Fruit fly (Drosophila melanogaster): ENCODE results near the gene Mst84B.

The Mst84B gene

DNA sequence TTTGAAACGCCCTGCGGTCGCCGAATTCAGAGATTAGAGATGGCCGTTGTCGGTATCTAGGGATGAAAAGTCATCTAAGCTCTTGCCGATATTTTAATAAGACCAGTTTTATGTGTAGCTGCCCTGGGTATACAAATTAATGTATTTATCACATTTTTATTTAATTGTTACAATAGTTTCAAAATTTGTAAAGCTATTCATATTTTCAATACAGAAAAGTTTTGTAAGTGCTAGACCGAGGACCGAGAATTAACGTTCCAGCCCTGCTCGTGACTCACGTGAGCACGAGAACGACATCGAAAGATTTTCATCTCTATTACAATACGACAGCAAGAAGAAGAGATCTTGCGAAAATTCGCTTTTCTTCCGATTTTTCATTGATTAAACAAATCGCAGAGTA lies 5.1 kb downstream of the Mst84B start, which contains the start of the genes CG1105 and CG1965 (continued):
- TF ChIP-seq stwl (tag; optimal IDR thresholded peaks at IDR 0.05) (peak; percentile 82), CG10979 (tag; optimal IDR thresholded peaks at IDR 0.05) (peak; percentile 89), CG17612 (GFP tag; IDR thresholded peaks at IDR 0.05) (peak; percentile 72), sr (GFP tag; IDR thresholded peaks at IDR 0.05) (no peak; the same call in 2 of the 3 replicates), Kr (GFP tag; optimal IDR thresholded peaks at IDR 0.05) (no peak), Hmr (GFP tag; optimal IDR thresholded peaks at IDR 0.05) (peak; percentile 94), pros (GFP tag; optimal IDR thresholded peaks at IDR 0.05) (no peak), fd102C (GFP tag; optimal IDR thresholded peaks at IDR 0.05) (peak; percentile 63), Med (GFP tag) (peak; percentile 99), zen2 (GFP tag; IDR thresholded peaks at IDR 0.05; ENCODE audit: partially characterized antibody) (peak; percentile 93), sna (GFP tag; IDR thresholded peaks at IDR 0.05; ENCODE audit: partially characterized antibody) (peak; percentile 100), gsb-n (tag; optimal IDR thresholded peaks at IDR 0.05) (peak; percentile 79), CG6654 (GFP tag; optimal IDR thresholded peaks at IDR 0.05) (peak; percentile 63), Sry-β (GFP tag; optimal IDR thresholded peaks at IDR 0.05) (peak; percentile 58), CG3726 (GFP tag; IDR thresholded peaks at IDR 0.05) (peak; percentile 86; the same call in 2 of the 3 replicates), CG15696 (tag; optimal IDR thresholded peaks at IDR 0.05) (peak; percentile 96), eve (GFP tag; optimal IDR thresholded peaks at IDR 0.05) (peak in 1 of 2 experiments; percentile 69), Dll (GFP tag; IDR thresholded peaks at IDR 0.05; ENCODE audit: partially characterized antibody) (peak; percentile 100), CG2678 (tag; optimal IDR thresholded peaks at IDR 0.05) (peak; percentile 91), Fer2 (tag; optimal IDR thresholded peaks at IDR 0.05) (peak; percentile 85), pum (GFP tag; optimal IDR thresholded peaks at IDR 0.05) (peak; percentile 95), lab (GFP tag; optimal IDR thresholded peaks at IDR 0.05) (peak; percentile 92), ro (GFP tag; IDR thresholded peaks at IDR 0.05) (peak; percentile 79), Nf-YC (tag; optimal IDR thresholded peaks at IDR 0.05) (peak; percentile 84), H15 (GFP tag; IDR thresholded peaks at IDR 0.05) (peak; percentile 94), dpn (GFP tag; optimal IDR thresholded peaks at IDR 0.05) (peak; percentile 96 to 97), nom (GFP tag; optimal IDR thresholded peaks at IDR 0.05) (peak; percentile 33), odd (GFP tag; optimal IDR thresholded peaks at IDR 0.05) (peak; percentile 60), TFAM (GFP tag; optimal IDR thresholded peaks at IDR 0.05) (peak; percentile 15), Scr (GFP tag; IDR thresholded peaks at IDR 0.05; ENCODE audit: partially characterized antibody) (peak; percentile 99), fd3F (GFP tag; optimal IDR thresholded peaks at IDR 0.05) (peak; percentile 90), Ptx1 (GFP tag; IDR thresholded peaks at IDR 0.05) (peak; percentile 97), Eip74EF (GFP tag; optimal IDR thresholded peaks at IDR 0.05) (peak in 1 of 2 experiments; percentile 74), HLH3B (GFP tag; IDR thresholded peaks at IDR 0.05) (peak; percentile 90), BtbVII (GFP tag; optimal IDR thresholded peaks at IDR 0.05) (peak; percentile 64), CG17829 (tag; optimal IDR thresholded peaks at IDR 0.05) (peak; percentile 95), sens-2 (GFP tag; IDR thresholded peaks at IDR 0.05) (peak; percentile 79), MTF-1 (GFP tag; optimal IDR thresholded peaks at IDR 0.05; ENCODE audit: borderline replicate concordance) (peak; percentile 53), CG1647 (GFP tag; optimal IDR thresholded peaks at IDR 0.05) (peak; percentile 95), Dek (tag; optimal IDR thresholded peaks at IDR 0.05) (peak; percentile 87), HHEX (GFP tag; optimal IDR thresholded peaks at IDR 0.05) (peak; percentile 74), croc (GFP tag; conservative IDR thresholded peaks at IDR 0.05) (peak; percentile 93), CG13775 (GFP tag; optimal IDR thresholded peaks at IDR 0.05) (peak; percentile 95), CG5245 (GFP tag; optimal IDR thresholded peaks at IDR 0.05) (peak; percentile 89), ewg (GFP tag; optimal IDR thresholded peaks at IDR 0.05) (peak; percentile 79), ems (GFP tag; optimal IDR thresholded peaks at IDR 0.05) (peak; percentile 94), dysf (GFP tag; IDR thresholded peaks at IDR 0.05) (peak; percentile 93), CG10462 (GFP tag; optimal IDR thresholded peaks at IDR 0.05) (peak; percentile 90), tup (GFP tag; optimal IDR thresholded peaks at IDR 0.05) (peak; percentile 86)

Measured in whole organism, embryonic.